Worm (Caenorhabditis elegans): ENCODE data around the gene T16G12.4.

DNA sequence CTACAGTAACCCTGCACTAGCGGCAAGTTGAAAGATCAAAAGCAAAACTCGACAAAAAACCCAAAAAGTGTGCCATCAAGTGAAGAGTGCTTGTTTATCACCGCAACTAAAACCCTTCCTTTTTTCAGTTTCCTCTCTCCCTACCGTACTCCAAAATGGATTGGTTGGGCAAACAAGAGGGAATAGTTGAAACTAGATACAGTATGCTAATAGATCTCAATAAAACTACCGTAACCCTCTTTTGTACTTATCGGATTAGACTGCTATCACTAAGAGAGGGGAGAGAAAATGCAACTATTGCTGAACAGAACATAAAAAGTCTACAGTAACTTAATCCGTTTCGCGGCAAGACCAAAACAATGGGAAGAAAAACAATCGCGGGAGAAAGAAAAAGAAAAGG is 37.8 kb downstream of the T16G12.4 start:
- no peak for TF ChIP-seq T22C8.4 (GFP tag; IDR thresholded peaks at IDR 0.05)
- no peak for TF ChIP-seq ztf-29 (GFP tag; IDR thresholded peaks at IDR 0.05)
- TF ChIP-seq cog-1 (tag; optimal IDR thresholded peaks at IDR 0.05) = no peak
- no peak for TF ChIP-seq ref-1 (GFP tag; conservative IDR thresholded peaks at IDR 0.05)
- no peak for TF ChIP-seq tab-1 (GFP tag; IDR thresholded peaks at IDR 0.05)
- TF ChIP-seq ztf-23 (GFP tag; IDR thresholded peaks at IDR 0.05) = no peak
